Fruit fly (Drosophila melanogaster): ENCODE data around the gene Sytbeta.

Sytbeta gene

dm6 chr3L:14971893-14972624, 92.7 kb downstream of the Sytbeta start:
- TF ChIP-seq esn (GFP tag; optimal IDR thresholded peaks at IDR 0.05) (peak; percentile 42), Sox102F (GFP tag; optimal IDR thresholded peaks at IDR 0.05) (peak; percentile 40), CG11762 (GFP tag; optimal IDR thresholded peaks at IDR 0.05; ENCODE audit: insufficient read depth) (no peak), net (GFP tag; optimal IDR thresholded peaks at IDR 0.05) (no peak), Met (GFP tag; optimal IDR thresholded peaks at IDR 0.05) (peak; percentile 37), Eip93F (GFP tag; optimal IDR thresholded peaks at IDR 0.05) (no peak), Ets21C (GFP tag; optimal IDR thresholded peaks at IDR 0.05) (no peak), CG34406 (GFP tag; optimal IDR thresholded peaks at IDR 0.05) (no peak), svp (GFP tag) (peak; percentile 74), CG31627 (GFP tag; optimal IDR thresholded peaks at IDR 0.05) (peak; percentile 51), Smox (GFP tag; optimal IDR thresholded peaks at IDR 0.05) (peak; percentile 11), fkh (GFP tag; optimal IDR thresholded peaks at IDR 0.05) (peak; percentile 16), topi (GFP tag; optimal IDR thresholded peaks at IDR 0.05) (peak; percentile 11), vri (GFP tag; optimal IDR thresholded peaks at IDR 0.05) (peak; percentile 3), CG6854 (GFP tag; optimal IDR thresholded peaks at IDR 0.05) (no peak), Eip78C (GFP tag) (no peak), Hr39 (GFP tag; optimal IDR thresholded peaks at IDR 0.05) (peak; percentile 46), Hr4 (GFP tag; optimal IDR thresholded peaks at IDR 0.05) (no peak), fd85E (GFP tag; optimal IDR thresholded peaks at IDR 0.05) (no peak), CG6808 (GFP tag; optimal IDR thresholded peaks at IDR 0.05) (no peak), OdsH (GFP tag; optimal IDR thresholded peaks at IDR 0.05) (peak; percentile 0), CG7368 (GFP tag; optimal IDR thresholded peaks at IDR 0.05) (no peak), CG15336 (GFP tag; IDR thresholded peaks at IDR 0.05) (no peak)

DNA sequence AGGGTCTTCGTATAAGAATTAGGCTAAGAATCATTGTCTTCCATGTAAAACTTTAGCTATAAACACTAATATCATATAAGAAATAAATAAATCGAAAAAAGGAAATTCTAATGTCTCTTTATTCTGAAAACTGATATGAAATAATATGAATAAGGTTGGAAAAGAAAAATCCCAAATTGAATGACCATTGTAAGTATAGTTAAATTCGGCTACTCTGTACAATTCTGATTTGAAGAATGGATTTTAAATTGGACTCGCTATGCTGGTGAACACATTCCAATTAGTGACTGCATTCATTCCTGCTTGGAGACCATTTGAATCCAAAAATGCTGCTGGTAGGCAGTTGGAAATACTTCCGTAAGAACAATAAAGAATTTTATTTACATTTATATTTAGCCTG, 94.6 kb downstream of the Sytbeta start:
- TF ChIP-seq lz (GFP tag; optimal IDR thresholded peaks at IDR 0.05) (no peak), esn (GFP tag; optimal IDR thresholded peaks at IDR 0.05) (no peak)

- TF ChIP-seq svp (GFP tag) (no peak), Met (GFP tag; optimal IDR thresholded peaks at IDR 0.05) (no peak), ss (GFP tag; optimal IDR thresholded peaks at IDR 0.05) (peak in 1 of 2 experiments; percentile 37), dsx (GFP tag; optimal IDR thresholded peaks at IDR 0.05; ENCODE audit: poor library complexity, severe bottlenecking) (peak; percentile 80), CG4318 (GFP tag; optimal IDR thresholded peaks at IDR 0.05) (no peak), Ets21C (GFP tag; optimal IDR thresholded peaks at IDR 0.05) (no peak), Sox102F (GFP tag; optimal IDR thresholded peaks at IDR 0.05) (peak; percentile 38), CG16779 (tag; optimal IDR thresholded peaks at IDR 0.05) (no peak)
These were observed 95.6 kb downstream of the Sytbeta start, which contains the start of gene Tom for dm6 chr3L:14969171-14969570. Tom (plus strand) TSS chr3L:14969344.

DNA sequence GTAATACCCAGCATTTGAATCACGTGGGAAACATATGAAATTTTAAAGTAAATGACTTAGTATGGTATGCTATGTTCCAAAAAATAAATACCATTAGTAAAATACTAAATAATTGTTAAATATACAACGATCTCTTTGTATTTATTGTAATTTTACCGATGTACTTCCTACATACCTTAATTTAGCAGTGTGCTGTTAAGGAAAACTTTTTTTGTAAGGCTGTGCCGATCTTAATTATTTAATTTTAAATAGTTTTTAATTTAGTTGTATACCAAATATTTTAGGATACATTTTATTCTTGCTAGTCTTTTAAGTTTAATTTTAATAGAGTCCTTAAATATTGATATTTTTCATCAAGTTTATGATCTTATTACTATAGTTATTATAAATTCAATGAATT, 96.2 kb downstream of the Sytbeta start:
- TF ChIP-seq svp (GFP tag) (peak; percentile 28), Gug (GFP tag; IDR thresholded peaks at IDR 0.05) (no peak)

- no peak for TF ChIP-seq eg (GFP tag; IDR thresholded peaks at IDR 0.05)
- TF ChIP-seq CG3919 (GFP tag; optimal IDR thresholded peaks at IDR 0.05), result no peak
- TF ChIP-seq OdsH (GFP tag; optimal IDR thresholded peaks at IDR 0.05), result no peak
- no peak for TF ChIP-seq CG32006 (GFP tag; optimal IDR thresholded peaks at IDR 0.05)
- no peak for TF ChIP-seq Sox102F (GFP tag; optimal IDR thresholded peaks at IDR 0.05)
- no peak for TF ChIP-seq Lpt (GFP tag; optimal IDR thresholded peaks at IDR 0.05)
- TF ChIP-seq CG10631 (GFP tag; optimal IDR thresholded peaks at IDR 0.05), result no peak
These were observed 96.9 kb downstream of the Sytbeta start for dm6 chr3L:14967691-14968538.
